Worm (Caenorhabditis elegans) whole organism, L1 larva: ENCODE data around the gene dpf-1.

ENCODE experiments used
- C04F5.9 ChIP-seq: sonication (generic microtip); optimal IDR thresholded peaks from 2 replicates; lab custom pipeline; 2016; ENCODE audit warnings: missing genetic modification characterization, missing compliant biosample characterization
- C16A3.4 ChIP-seq: fragments of 150-350 bp; optimal IDR thresholded peaks from 2 replicates; lab custom pipeline; 2014; ENCODE audit warnings: missing biosample characterization, missing genetic modification characterization
- F16B12.6 ChIP-seq: fragments of 150-350 bp; optimal IDR thresholded peaks from 2 replicates; lab custom pipeline; 2014; ENCODE audit warnings: missing biosample characterization, missing genetic modification characterization
- ama-1 ChIP-seq: fragments of 150-350 bp; optimal IDR thresholded peaks from 2 replicates; lab custom pipeline; 2014
- blmp-1 ChIP-seq: fragments of 150-350 bp; optimal IDR thresholded peaks from 2 replicates; lab custom pipeline; 2014; ENCODE audit warnings: missing biosample characterization, missing genetic modification characterization
- ceh-63 ChIP-seq: fragments of 200-800 bp; sonication (Bioruptor generic); optimal IDR thresholded peaks from 2 replicates; lab custom pipeline; 2018; ENCODE audit warnings: mild to moderate bottlenecking, missing genetic modification characterization, missing compliant biosample characterization
- ceh-82 ChIP-seq, 3 experiments: fragments of 150-350 bp in 1 of 3; sonication (generic microtip) in 2 of 3; optimal IDR thresholded peaks; 2 replicates each; lab custom pipeline; 2014 to 2017; ENCODE audit warnings: missing biosample characterization in 3 of 3, missing genetic modification characterization in 3 of 3
- efl-1 ChIP-seq, 4 experiments: fragments of 150-350 bp; optimal IDR thresholded peaks in 3 of 4; peaks in 1 of 4; 1 replicate in 1 of 4; 2 replicates in 3 of 4; lab custom pipeline; 2014; ENCODE audit warnings: missing biosample characterization in 2 of 4, missing genetic modification characterization in 2 of 4, missing genetic modification reagents in 2 of 4
- egl-13 ChIP-seq: sonication (generic microtip); optimal IDR thresholded peaks from 2 replicates; lab custom pipeline; 2016; ENCODE audit warnings: missing genotype, missing genetic modification reagents, missing genetic modification characterization, missing compliant biosample characterization
- egl-27 ChIP-seq, 2 experiments: fragments of 150-350 bp in 1 of 2; sonication (generic microtip); optimal IDR thresholded peaks; 3 replicates each; lab custom pipeline; 2017 to 2018; ENCODE audit warnings: missing biosample characterization in 2 of 2, missing genetic modification characterization in 2 of 2, missing genetic modification reagents in 2 of 2
- elt-2 ChIP-seq: sonication (generic microtip); optimal IDR thresholded peaks from 2 replicates; lab custom pipeline; 2016; ENCODE audit warnings: missing genetic modification characterization, mild to moderate bottlenecking, inconsistent platforms, missing compliant biosample characterization, missing genetic modification reagents
- elt-3 ChIP-seq, 6 experiments: fragments of 150-350 bp in 1 of 6; sonication (generic microtip); optimal IDR thresholded peaks; 2 replicates each; lab custom pipeline; 2017 to 2018; ENCODE audit warnings: missing biosample characterization in 6 of 6, missing genetic modification characterization in 6 of 6, inconsistent platforms in 1 of 6
- fkh-10 ChIP-seq: sonication (generic microtip); optimal IDR thresholded peaks from 2 replicates; lab custom pipeline; 2017; ENCODE audit warnings: missing biosample characterization, missing genetic modification reagents, missing genetic modification characterization
- fkh-4 ChIP-seq: sonication (generic microtip); optimal IDR thresholded peaks from 2 replicates; lab custom pipeline; 2016; ENCODE audit warnings: missing compliant biosample characterization, missing genetic modification characterization, borderline replicate concordance
- grh-1 ChIP-seq: fragments of 200-800 bp; sonication (Bioruptor generic); IDR thresholded peaks from 2 replicates; pipeline ENCODE4 v1.3.6; 2022; ENCODE audit warnings: missing genetic modification reagents, missing genetic modification characterization, missing compliant biosample characterization
- hlh-4 ChIP-seq: sonication (generic microtip); optimal IDR thresholded peaks from 2 replicates; lab custom pipeline; 2016; ENCODE audit warnings: mild to moderate bottlenecking, missing genetic modification characterization, missing compliant biosample characterization
- isw-1 ChIP-seq: fragments of 200-800 bp; sonication (Bioruptor generic); IDR thresholded peaks from 2 replicates; pipeline ENCODE4 v1.3.6; 2022; ENCODE audit warnings: missing genetic modification characterization, missing compliant biosample characterization
- lin-14 ChIP-seq: fragments of 200-800 bp; sonication (Bioruptor generic); optimal IDR thresholded peaks from 2 replicates; lab custom pipeline; 2018; ENCODE audit warnings: mild to moderate bottlenecking, missing genetic modification characterization, moderate library complexity, missing compliant biosample characterization
- lin-35 ChIP-seq, 2 experiments: fragments of 150-350 bp; optimal IDR thresholded peaks; 2 replicates each; lab custom pipeline; 2014; ENCODE audit warnings: missing biosample characterization in 2 of 2, missing genetic modification characterization in 2 of 2, missing genetic modification reagents in 2 of 2
- lsy-2 ChIP-seq, 2 experiments: fragments of 150-350 bp; optimal IDR thresholded peaks; 2 replicates each; lab custom pipeline; 2014; ENCODE audit warnings: missing biosample characterization in 2 of 2, missing genetic modification characterization in 2 of 2
- mab-9 ChIP-seq: fragments of 200-800 bp; sonication (Bioruptor generic); IDR thresholded peaks from 2 replicates; pipeline ENCODE4 v1.3.6; 2022; ENCODE audit warnings: missing genetic modification reagents, missing genetic modification characterization, missing compliant biosample characterization
- nhr-71 ChIP-seq: sonication (generic microtip); optimal IDR thresholded peaks from 2 replicates; lab custom pipeline; 2016; ENCODE audit warnings: mild to moderate bottlenecking, missing genetic modification characterization, moderate library complexity, missing compliant biosample characterization
- nhr-85 ChIP-seq: sonication (generic microtip); peaks from one replicate; lab custom pipeline; 2016; ENCODE audit warnings: missing genetic modification characterization, inconsistent platforms, missing compliant biosample characterization
- pqm-1 ChIP-seq: sonication (generic microtip); optimal IDR thresholded peaks from 3 replicates; lab custom pipeline; 2017; ENCODE audit warnings: missing biosample characterization, missing genetic modification characterization
- rnt-1 ChIP-seq: sonication (generic microtip); optimal IDR thresholded peaks from 2 replicates; lab custom pipeline; 2016; ENCODE audit warnings: mild to moderate bottlenecking, missing genetic modification characterization, moderate library complexity, missing compliant biosample characterization
- snu-23 ChIP-seq: sonication (generic microtip); optimal IDR thresholded peaks from 2 replicates; lab custom pipeline; 2016; ENCODE audit warnings: missing genetic modification characterization, missing compliant biosample characterization
- sptf-1 ChIP-seq: fragments of 150-350 bp; optimal IDR thresholded peaks from 2 replicates; lab custom pipeline; 2014; ENCODE audit warnings: missing biosample characterization, missing genetic modification characterization
- sup-37 ChIP-seq: fragments of 200-800 bp; sonication (Bioruptor generic); optimal IDR thresholded peaks from 2 replicates; lab custom pipeline; 2018; ENCODE audit warnings: mild to moderate bottlenecking, missing genetic modification characterization, missing compliant biosample characterization
- unc-30 ChIP-seq: sonication (generic microtip); optimal IDR thresholded peaks from 2 replicates; lab custom pipeline; 2017; ENCODE audit warnings: missing biosample characterization, missing genetic modification characterization
- ztf-11 ChIP-seq, 2 experiments: sonication (generic microtip); optimal IDR thresholded peaks; 2 replicates each; lab custom pipeline; 2016 to 2017; ENCODE audit warnings: missing genetic modification characterization in 2 of 2, missing biosample characterization in 1 of 2, missing compliant biosample characterization in 1 of 2

dpf-1 gene

ce11 chrV:15511613-15512216, 40.6 kb downstream of the dpf-1 start, which contains the start of gene rpl-38 (continued):
- peak; percentile 89 for TF ChIP-seq rnt-1

- TF ChIP-seq ceh-63 (GFP tag; lab: Kevin White, UChicago) (no peak), ztf-11 (tag; optimal IDR thresholded peaks at IDR 0.05; lab: Kevin White, UChicago) (no peak), egl-27 (tag; optimal IDR thresholded peaks at IDR 0.05; lab: Kevin White, UChicago) (no peak), isw-1 (no peak), rnt-1 (no peak), lsy-2 (tag; optimal IDR thresholded peaks at IDR 0.05; lab: Kevin White, UChicago) (peak in 1 of 2 experiments; percentile 23)
These were observed 42.0 kb downstream of the dpf-1 start for ce11 chrV:15512856-15513756.

ce11 chrV:15515365-15515764, 44.2 kb downstream of the dpf-1 start:
- peak; percentile 19 for TF ChIP-seq nhr-71 (tag; lab: Kevin White, UChicago)
- TF ChIP-seq lin-35 (GFP tag; optimal IDR thresholded peaks at IDR 0.05; lab: Kevin White, UChicago), result peak in 1 of 2 experiments; percentile 52
- TF ChIP-seq mab-9 (GFP tag; lab: Robert Waterston, UW), result no peak
- peak; percentile 53 for TF ChIP-seq rnt-1
- TF ChIP-seq F16B12.6, result no peak
- no peak for TF ChIP-seq grh-1 (GFP tag; lab: Robert Waterston, UW)
- TF ChIP-seq C16A3.4, result no peak
- TF ChIP-seq lin-14 (GFP tag; lab: Kevin White, UChicago), result peak; percentile 2
- no peak for TF ChIP-seq hlh-4
- no peak for TF ChIP-seq fkh-4 (tag; lab: Kevin White, UChicago)
- TF ChIP-seq efl-1 (optimal IDR thresholded peaks at IDR 0.05; lab: Kevin White, UChicago), result no peak
- peak in 1 of 2 experiments; percentile 90 for TF ChIP-seq efl-1 (GFP tag; optimal IDR thresholded peaks at IDR 0.05 in 1 of 2; lab: Kevin White, UChicago)
- no peak for TF ChIP-seq C04F5.9 (tag; lab: Kevin White, UChicago)

- TF ChIP-seq efl-1 (optimal IDR thresholded peaks at IDR 0.05; lab: Kevin White, UChicago) (no peak), efl-1 (GFP tag; optimal IDR thresholded peaks at IDR 0.05 in 1 of 2; lab: Kevin White, UChicago) (no peak), ceh-63 (GFP tag; lab: Kevin White, UChicago) (no peak), hlh-4 (no peak), egl-13 (tag; lab: Kevin White, UChicago) (no peak), lin-14 (GFP tag; lab: Kevin White, UChicago) (no peak), snu-23 (GFP tag; lab: Kevin White, UChicago) (no peak), ama-1 (lab: Kevin White, UChicago) (no peak), rnt-1 (no peak)
These were observed 45.3 kb downstream of the dpf-1 start for ce11 chrV:15516476-15516875.

- peak; percentile 69 for TF ChIP-seq blmp-1 (tag; lab: Kevin White, UChicago)
- no peak for TF ChIP-seq C16A3.4
- TF ChIP-seq nhr-85 (tag; lab: Kevin White, UChicago), result peak; percentile 35
- no peak for TF ChIP-seq pqm-1 (tag; lab: Kevin White, UChicago)
- TF ChIP-seq lin-14 (GFP tag; lab: Kevin White, UChicago), result peak; percentile 24
- TF ChIP-seq sptf-1 (tag; lab: Kevin White, UChicago), result no peak
- no peak for TF ChIP-seq ama-1 (lab: Kevin White, UChicago)
- no peak for TF ChIP-seq mab-9 (GFP tag; lab: Robert Waterston, UW)
- TF ChIP-seq fkh-10, result no peak
- no peak for TF ChIP-seq F16B12.6
- TF ChIP-seq unc-30, result no peak
- TF ChIP-seq, all 84 proteins: peak for 3
These were observed 46.3 kb downstream of the dpf-1 start, which contains the start of gene F21A3.3 for ce11 chrV:15517413-15517812. F21A3.3 (plus strand) TSS chrV:15517713.

ce11 chrV:15519845-15520244, 48.7 kb downstream of the dpf-1 start:
- TF ChIP-seq ceh-82 (tag; optimal IDR thresholded peaks at IDR 0.05; lab: Kevin White, UChicago), result no peak
- TF ChIP-seq elt-3 (tag; optimal IDR thresholded peaks at IDR 0.05; lab: Kevin White, UChicago), result no peak
- no peak for TF ChIP-seq sup-37
- no peak for TF ChIP-seq elt-2 (tag; lab: Kevin White, UChicago)
- no peak for TF ChIP-seq F16B12.6
